Fruit fly (Drosophila melanogaster) whole organism, larva: ENCODE measurements around the gene Lrrk.

Source experiments
- noc ChIP-seq: fragments of 200-800 bp; sonication (Bioruptor generic); optimal IDR thresholded peaks from 3 replicates; lab custom pipeline; 2019; ENCODE audit warnings: missing biosample characterization, mild to moderate bottlenecking, missing genetic modification characterization, moderate library complexity

Gene Lrrk

dm6 chr3R:20634674-20635594, at the start of gene Lrrk, which contains the start of gene Pi3K92E:
Lrrk (plus strand) TSS chr3R:20635480.
Pi3K92E (minus strand) TSS chr3R:20634732.
- TF ChIP-seq noc (tag; lab: Kevin White, UChicago), result no peak

DNA sequence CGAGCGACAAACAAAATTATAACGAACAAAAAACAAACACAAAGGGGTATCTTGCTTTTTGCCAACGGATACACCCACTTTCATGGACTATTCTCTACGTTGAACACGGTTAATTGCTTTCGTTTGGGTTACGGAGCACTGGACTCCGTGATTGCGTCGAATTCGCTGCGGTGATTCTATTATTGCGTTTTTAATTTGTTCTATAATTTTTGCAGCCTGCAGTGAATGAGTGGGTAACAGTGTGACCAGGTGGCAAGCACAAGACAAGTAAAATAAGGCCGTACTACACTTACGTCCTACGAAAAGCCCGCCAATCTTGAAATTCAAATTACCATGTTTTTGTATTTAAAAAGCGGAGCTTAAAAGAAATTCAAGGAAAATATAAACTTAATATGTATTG, 49.7 kb upstream of the Lrrk start, which contains the start of gene CG16953:
TSS of gene CG16953 (minus strand) at position 268 of the 400 bp plus-strand sequence.
- TF ChIP-seq noc (tag; lab: Kevin White, UChicago), result no peak

- no peak for TF ChIP-seq noc (tag; lab: Kevin White, UChicago)
Measured at dm6 chr3R:20586409-20586808, 48.9 kb upstream of the Lrrk start.

dm6 chr3R:20587630-20588479, 47.4 kb upstream of the Lrrk start, which contains the start of gene Septin2:
Septin2 (minus strand) TSS chr3R:20588356.
- TF ChIP-seq noc (tag; lab: Kevin White, UChicago), result peak; percentile 77

DNA sequence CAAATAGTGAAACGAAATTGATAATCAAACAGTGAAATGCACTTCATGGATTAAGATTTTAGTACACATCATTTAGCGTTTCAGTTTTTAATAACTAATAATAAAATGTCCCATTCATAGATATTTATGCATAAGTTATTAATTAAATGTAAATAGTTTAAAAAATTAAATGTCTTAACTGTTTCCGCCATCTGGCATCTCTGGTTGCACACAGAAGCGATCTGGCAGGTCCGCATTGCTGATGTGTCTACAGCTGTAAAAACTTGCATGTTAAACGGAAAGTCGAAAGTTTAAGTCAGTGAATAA, 46.8 kb upstream of the Lrrk start, which contains the start of gene Srp72:
TSS of gene Srp72 (plus strand) at position 232 of the 306 bp plus-strand sequence.
- TF ChIP-seq noc (tag; lab: Kevin White, UChicago), result peak; percentile 36

DNA sequence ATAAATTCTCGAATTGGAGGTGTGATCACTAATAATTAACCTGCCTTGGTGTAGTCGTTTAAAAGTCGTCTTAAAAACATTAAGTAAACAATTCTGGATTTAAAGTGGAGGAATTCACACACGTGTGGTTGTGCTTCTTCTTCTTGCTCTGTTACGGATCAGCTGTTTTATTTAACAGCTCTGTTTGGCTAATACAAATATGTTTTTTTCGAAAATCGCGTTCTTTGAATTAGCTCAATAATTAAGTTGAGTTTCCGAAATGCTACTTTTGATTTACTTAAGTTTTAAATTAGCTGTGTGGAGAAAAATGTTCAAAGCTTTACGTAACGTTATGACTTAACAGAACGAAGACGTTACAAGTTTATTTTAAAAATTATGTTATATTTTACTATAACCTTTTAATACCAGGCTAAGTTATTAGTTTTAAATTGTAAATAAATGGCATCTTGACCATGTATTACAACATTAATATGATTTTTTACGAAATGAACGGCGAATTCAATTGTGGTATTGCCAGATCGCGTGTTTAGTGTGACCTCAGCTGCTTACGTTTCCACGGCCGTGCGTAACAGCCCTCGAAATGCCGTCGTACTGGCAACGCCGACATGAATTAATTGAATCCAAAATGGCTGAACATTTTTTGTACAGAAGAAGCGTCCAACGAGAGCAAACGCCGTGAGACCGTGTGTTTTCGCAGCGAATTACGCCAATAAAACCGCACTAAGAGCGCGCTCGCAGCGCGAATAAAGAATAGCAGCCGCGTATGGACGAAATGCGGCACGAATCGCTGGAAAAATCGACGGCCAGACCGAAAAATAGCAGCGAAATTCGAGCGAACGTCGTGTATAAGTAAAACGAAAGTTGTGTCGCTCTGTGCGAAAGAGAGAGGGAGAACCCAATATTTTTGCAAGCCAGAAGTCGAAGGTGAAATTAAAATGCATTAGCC, 42.5 kb upstream of the Lrrk start, which contains the start of the genes Pus1 and bon:
TSS of gene Pus1 (minus strand) at position 155 of the 946 bp plus-strand sequence.
TSS of gene bon (plus strand) at position 623 of the 946 bp plus-strand sequence.
- peak; percentile 1 for TF ChIP-seq noc (tag; lab: Kevin White, UChicago)

DNA sequence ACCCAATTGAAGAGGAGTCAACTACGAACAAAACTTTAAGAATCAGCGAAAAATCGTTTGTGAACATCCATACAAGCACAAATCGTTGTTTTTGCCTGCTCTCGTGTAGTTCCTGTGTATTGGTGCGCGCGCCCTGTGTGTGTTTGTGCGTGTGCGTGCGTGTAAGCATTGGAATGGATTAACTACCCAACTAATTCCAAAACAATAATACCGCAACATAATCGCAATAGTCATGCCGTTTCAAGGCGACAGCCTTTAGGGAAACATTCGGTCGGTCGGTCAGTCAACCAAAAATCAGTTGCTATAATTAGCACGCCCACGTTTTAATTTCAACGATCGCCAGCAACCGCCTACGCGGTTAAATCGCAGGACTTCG, 41.8 kb upstream of the Lrrk start:
- TF ChIP-seq noc (tag; lab: Kevin White, UChicago), result no peak

DNA sequence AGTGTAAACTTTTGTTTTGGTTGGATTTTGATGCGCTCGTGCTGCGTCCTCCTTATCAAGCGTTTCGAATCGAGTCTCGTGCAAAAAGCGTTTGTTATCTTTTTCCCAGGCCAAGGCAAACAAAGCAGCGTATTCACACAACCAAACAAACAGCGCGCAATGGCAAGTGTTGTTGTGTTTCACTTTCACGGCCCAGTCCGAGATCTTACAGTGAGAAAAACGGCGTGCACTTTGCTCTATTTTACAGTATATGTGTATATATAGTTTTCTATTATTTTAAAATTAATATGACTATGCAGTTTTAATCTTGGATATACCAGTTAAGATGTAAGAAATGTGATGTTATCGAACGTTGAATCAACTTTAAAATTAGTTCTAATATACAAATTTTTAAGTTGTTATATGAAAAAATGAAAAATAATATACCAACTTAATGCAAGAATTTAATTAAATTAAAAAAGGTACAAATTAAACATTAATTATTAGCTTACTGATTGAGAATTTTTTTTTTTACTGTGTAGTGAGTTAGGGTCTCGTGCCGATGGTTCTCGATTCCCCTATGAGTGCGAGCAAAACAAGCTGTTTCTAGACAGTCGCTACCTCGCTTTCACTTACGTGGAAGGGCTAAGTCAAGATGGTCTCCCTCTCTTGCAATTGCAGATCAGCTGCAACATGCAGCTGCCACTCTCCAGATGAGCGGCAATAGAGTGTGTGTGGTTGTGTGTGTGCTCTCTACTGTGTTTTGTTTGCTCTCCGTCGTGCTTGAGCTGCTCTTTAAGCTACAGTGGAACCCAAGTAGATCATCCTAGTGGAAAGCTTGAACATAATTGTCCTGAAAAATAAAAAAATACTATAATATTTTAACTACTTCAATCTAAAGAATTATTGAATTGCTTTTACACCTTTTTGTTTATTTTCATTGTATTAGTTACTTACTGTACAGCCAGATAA, 40.8 kb upstream of the Lrrk start:
- TF ChIP-seq noc (tag; lab: Kevin White, UChicago), result peak; percentile 91

DNA sequence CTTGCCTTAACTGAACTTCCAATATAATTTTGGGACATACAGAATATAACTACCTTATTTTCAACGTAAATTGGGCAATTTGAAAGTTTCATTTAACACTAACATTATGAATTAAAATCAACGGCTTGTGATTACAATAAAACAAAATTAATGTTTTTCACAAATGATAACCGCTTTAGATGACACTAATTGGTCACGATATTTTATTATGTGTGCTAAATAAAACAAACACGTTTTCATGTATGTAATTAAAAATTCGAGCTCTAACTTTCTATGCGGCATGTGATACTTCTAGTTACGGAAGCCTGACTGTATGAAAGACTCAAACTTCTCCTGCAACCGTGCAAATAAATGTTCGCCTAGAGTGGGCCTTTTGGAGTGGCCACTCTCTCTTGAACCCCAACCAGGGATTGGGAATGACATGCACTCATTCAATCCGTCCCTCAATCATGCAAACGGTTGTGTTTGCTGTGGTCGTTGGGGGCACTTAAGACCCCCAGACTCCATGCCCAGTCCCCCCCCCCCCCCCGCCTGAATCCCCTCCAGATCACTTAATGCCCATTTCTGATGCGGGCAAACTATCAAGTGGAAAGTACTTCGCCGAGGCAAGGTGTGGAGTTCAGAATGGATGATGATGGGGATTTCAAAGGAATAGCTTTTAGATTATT, 40.0 kb upstream of the Lrrk start:
- no peak for TF ChIP-seq noc (tag; lab: Kevin White, UChicago)

DNA sequence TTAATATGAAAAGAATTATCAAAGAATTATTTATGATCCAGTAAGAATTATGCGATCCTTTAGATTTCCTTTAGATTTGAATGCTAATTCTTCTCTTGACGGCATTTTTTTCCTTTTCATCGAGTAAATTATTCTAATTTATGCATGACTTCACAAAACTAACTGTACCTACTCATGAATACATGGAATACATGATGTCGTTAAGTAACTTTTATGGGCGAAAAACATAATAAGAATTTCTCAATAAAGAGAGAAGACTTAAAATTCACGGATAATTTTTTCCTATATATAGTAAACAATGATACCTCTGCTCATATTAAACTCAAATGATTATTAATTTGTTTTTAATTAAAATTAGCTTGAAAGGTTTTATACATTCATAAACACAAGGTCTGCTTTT, 39.4 kb upstream of the Lrrk start:
- TF ChIP-seq noc (tag; lab: Kevin White, UChicago), result no peak

DNA sequence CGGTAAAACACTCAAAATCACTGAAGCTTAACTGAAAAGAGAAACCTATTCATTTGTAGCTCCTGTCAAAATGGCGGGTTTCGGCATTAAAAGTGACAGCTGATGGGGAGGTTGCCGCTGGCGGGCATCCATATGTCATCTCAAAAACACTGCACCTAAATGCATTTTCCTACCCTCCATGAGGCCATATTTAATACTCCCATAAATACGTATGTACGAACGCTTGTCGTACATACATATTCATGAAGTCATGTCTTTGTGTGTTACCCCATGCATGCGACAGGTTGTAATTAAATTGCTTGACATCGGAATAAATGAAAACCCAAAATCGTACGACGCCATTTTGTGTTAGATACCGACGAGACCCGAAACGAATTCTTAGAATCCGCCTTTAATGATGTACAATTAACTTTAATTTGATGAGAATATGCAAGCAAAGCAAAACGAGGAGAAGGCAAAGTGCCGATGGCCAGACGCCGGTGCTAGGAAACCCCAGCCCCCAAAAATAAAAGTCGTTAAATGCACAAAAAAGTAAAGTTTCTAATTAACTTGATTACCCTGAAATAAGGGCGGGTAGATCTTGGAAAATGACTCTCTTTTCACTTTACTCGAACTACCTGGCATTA, 38.8 kb upstream of the Lrrk start:
- no peak for TF ChIP-seq noc (tag; lab: Kevin White, UChicago)

DNA sequence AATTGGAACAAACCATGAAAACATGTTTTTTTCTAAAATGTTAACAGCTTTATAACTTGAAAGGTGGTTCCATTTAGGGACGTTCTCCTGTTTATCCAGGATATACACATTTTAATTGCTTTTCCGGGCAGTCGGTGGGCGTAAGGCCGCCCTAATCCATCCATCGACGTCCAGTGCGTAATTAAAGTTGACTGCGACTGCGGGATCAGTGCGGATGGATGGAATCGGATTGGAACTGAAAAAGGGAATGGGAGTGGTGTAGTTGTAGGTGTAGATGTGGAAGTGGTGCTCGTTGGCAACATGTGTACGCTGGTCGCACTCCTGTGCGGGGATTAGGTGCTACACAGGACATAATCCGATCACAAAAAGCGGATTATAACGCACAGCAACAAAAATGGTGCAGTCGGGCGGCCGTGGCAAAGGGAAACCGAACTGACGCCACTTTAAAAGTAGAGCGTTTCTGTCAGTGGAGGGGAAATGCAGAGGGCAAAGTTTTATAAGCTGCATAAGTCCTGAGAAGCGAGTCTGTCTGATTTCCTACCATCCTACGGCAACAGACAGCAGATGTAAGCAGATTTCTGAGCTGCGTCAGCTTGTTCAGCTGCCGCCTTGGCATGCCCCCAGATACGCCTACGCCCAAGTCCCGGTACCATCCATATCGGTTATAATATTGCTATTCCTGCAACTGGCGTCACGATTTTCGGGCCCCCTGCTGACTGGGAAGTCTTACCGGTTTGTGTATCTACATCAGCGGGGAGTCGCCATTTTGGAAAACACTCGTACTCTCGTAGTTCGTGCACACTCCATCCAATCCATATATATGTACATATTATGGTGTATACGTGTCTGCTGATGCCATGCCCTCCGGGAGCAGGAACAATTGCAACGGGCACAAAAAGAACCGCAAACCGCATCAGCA, 37.6 kb upstream of the Lrrk start:
- TF ChIP-seq noc (tag; lab: Kevin White, UChicago), result no peak
